Worm (Caenorhabditis elegans) whole organism, midembryonic: Measurements from ENCODE around the gene plc-1.

Experiments
- T22C8.4 ChIP-seq: fragments of 200-800 bp; sonication (Bioruptor generic); IDR thresholded peaks from 2 replicates; pipeline ENCODE4 v1.3.6; 2022; ENCODE audit warnings: missing genetic modification characterization, missing compliant biosample characterization
- cog-1 ChIP-seq: sonication (generic microtip); optimal IDR thresholded peaks from 2 replicates; lab custom pipeline; 2016; ENCODE audit warnings: missing genetic modification characterization, missing compliant biosample characterization
- flt-1 ChIP-seq: fragments of 200-800 bp; sonication (Bioruptor generic); IDR thresholded peaks from 2 replicates; pipeline ENCODE4 v1.3.6; 2022; ENCODE audit warnings: missing genetic modification characterization, missing compliant biosample characterization
- med-1 ChIP-seq: sonication (generic microtip); optimal IDR thresholded peaks from 2 replicates; lab custom pipeline; 2017; ENCODE audit warnings: missing genetic modification characterization, mild to moderate bottlenecking, missing compliant biosample characterization, antibody characterized with exemption, missing genetic modification reagents; ENCODE audit not compliant: insufficient read depth
- ref-1 ChIP-seq: fragments of 200-800 bp; sonication (Bioruptor generic); conservative IDR thresholded peaks from 2 replicates; pipeline ENCODE4 v1.3.6; 2022; ENCODE audit warnings: missing genetic modification reagents, missing genetic modification characterization, missing compliant biosample characterization
- tab-1 ChIP-seq: fragments of 200-800 bp; sonication (Bioruptor generic); IDR thresholded peaks from 2 replicates; pipeline ENCODE4 v1.3.6; 2022; ENCODE audit warnings: missing genetic modification characterization, missing compliant biosample characterization
- ztf-23 ChIP-seq: fragments of 200-800 bp; sonication (Bioruptor generic); IDR thresholded peaks from 2 replicates; pipeline ENCODE4 v1.3.6; 2022; ENCODE audit warnings: missing genetic modification reagents, missing genetic modification characterization, missing compliant biosample characterization
- ztf-29 ChIP-seq: fragments of 200-800 bp; sonication (Bioruptor generic); IDR thresholded peaks from 2 replicates; pipeline ENCODE4 v1.3.6; 2022; ENCODE audit warnings: missing genetic modification reagents, missing genetic modification characterization, missing compliant biosample characterization

- TF ChIP-seq med-1 (GFP tag; lab: Kevin White, UChicago) (no peak), ztf-23 (no peak), ztf-29 (no peak), cog-1 (no peak), ref-1 (GFP tag; lab: Robert Waterston, UW) (no peak), flt-1 (GFP tag; lab: Robert Waterston, UW) (no peak), tab-1 (no peak), T22C8.4 (GFP tag; lab: Robert Waterston, UW) (no peak)
These were observed 69.9 kb downstream of the plc-1 start for ce11 chrX:10768289-10769153.
